Worm (Caenorhabditis elegans) whole organism, early embryonic: ENCODE results near the gene egl-45.

ENCODE experiments used
- B0310.2 ChIP-seq: sonication (generic microtip); optimal IDR thresholded peaks from 2 replicates; lab custom pipeline; 2016; ENCODE audit warnings: mild to moderate bottlenecking, missing genetic modification characterization, missing compliant biosample characterization
- F13C5.2 ChIP-seq: sonication (generic microtip); optimal IDR thresholded peaks from 2 replicates; lab custom pipeline; 2017; ENCODE audit warnings: mild to moderate bottlenecking, missing genetic modification characterization, inconsistent platforms, missing compliant biosample characterization
- aly-1 ChIP-seq: sonication (generic microtip); optimal IDR thresholded peaks from 2 replicates; lab custom pipeline; 2016; ENCODE audit warnings: missing genetic modification characterization, missing compliant biosample characterization
- ama-1 ChIP-seq: fragments of 150-350 bp; optimal IDR thresholded peaks from 2 replicates; lab custom pipeline; 2014
- ceh-13 ChIP-seq: fragments of 200-800 bp; sonication (Bioruptor generic); optimal IDR thresholded peaks from 2 replicates; lab custom pipeline; 2018; ENCODE audit warnings: mild to moderate bottlenecking, missing genetic modification characterization, missing compliant biosample characterization
- ceh-36 ChIP-seq: sonication (generic microtip); optimal IDR thresholded peaks from 2 replicates; lab custom pipeline; 2016; ENCODE audit warnings: missing genetic modification characterization, inconsistent platforms, missing compliant biosample characterization
- ets-7 ChIP-seq: sonication (generic microtip); optimal IDR thresholded peaks from 2 replicates; lab custom pipeline; 2016; ENCODE audit warnings: missing genotype, missing genetic modification characterization, missing compliant biosample characterization
- flt-1 ChIP-seq: fragments of 200-800 bp; sonication (Bioruptor generic); IDR thresholded peaks from 2 replicates; pipeline ENCODE4 v1.3.6; 2022; ENCODE audit warnings: missing genetic modification characterization, missing compliant biosample characterization
- hmbx-1 ChIP-seq: sonication (generic microtip); optimal IDR thresholded peaks from 2 replicates; lab custom pipeline; 2016; ENCODE audit warnings: mild to moderate bottlenecking, missing genetic modification characterization, missing compliant biosample characterization
- hmg-4 ChIP-seq: fragments of 200-800 bp; sonication (Bioruptor generic); optimal IDR thresholded peaks from 2 replicates; lab custom pipeline; 2018; ENCODE audit warnings: mild to moderate bottlenecking, missing genetic modification characterization, missing compliant biosample characterization
- hnd-1 ChIP-seq: sonication (generic microtip); optimal IDR thresholded peaks from 2 replicates; lab custom pipeline; 2016; ENCODE audit warnings: missing genetic modification characterization, missing compliant biosample characterization
- pes-1 ChIP-seq: fragments of 200-800 bp; sonication (Bioruptor generic); IDR thresholded peaks from 2 replicates; pipeline ENCODE4 v1.3.6; 2022; ENCODE audit warnings: missing genetic modification reagents, missing genetic modification characterization, missing compliant biosample characterization
- scrt-1 ChIP-seq: fragments of 200-800 bp; sonication (Bioruptor generic); IDR thresholded peaks from 2 replicates; pipeline ENCODE4 v1.3.6; 2022; ENCODE audit warnings: missing genetic modification characterization, missing compliant biosample characterization
- sea-1 ChIP-seq: fragments of 200-800 bp; sonication (Bioruptor generic); conservative IDR thresholded peaks from 2 replicates; pipeline ENCODE4 v1.3.6; 2022; ENCODE audit warnings: missing genetic modification characterization, missing compliant biosample characterization
- tbx-11 ChIP-seq: fragments of 200-800 bp; sonication (Bioruptor generic); IDR thresholded peaks from 2 replicates; pipeline ENCODE4 v1.3.6; 2022; ENCODE audit warnings: missing genetic modification characterization, missing compliant biosample characterization
- tbx-37 ChIP-seq: fragments of 200-800 bp; sonication (Bioruptor generic); conservative IDR thresholded peaks from 2 replicates; pipeline ENCODE4 v1.3.6; 2022; ENCODE audit warnings: missing genetic modification reagents, missing genetic modification characterization, missing compliant biosample characterization
- tra-4 ChIP-seq: sonication (generic microtip); optimal IDR thresholded peaks from 2 replicates; lab custom pipeline; 2017; ENCODE audit warnings: missing genetic modification characterization, missing compliant biosample characterization

egl-45 gene

ce11 chrIII:7788410-7788809, 40.0 kb downstream of the egl-45 start:
- TF ChIP-seq scrt-1 (no peak), ceh-36 (tag; lab: Kevin White, UChicago) (no peak), hmg-4 (no peak), tbx-37 (GFP tag; lab: Robert Waterston, UW) (no peak), ama-1 (lab: Kevin White, UChicago) (no peak), B0310.2 (no peak), pes-1 (GFP tag; lab: Robert Waterston, UW) (no peak), ceh-13 (GFP tag; lab: Kevin White, UChicago) (no peak), ets-7 (no peak), sea-1 (GFP tag; lab: Robert Waterston, UW) (no peak), tra-4 (tag; lab: Kevin White, UChicago) (no peak), F13C5.2 (no peak), hmbx-1 (tag; lab: Kevin White, UChicago) (no peak), hnd-1 (tag; lab: Kevin White, UChicago) (no peak), tbx-11 (GFP tag; lab: Robert Waterston, UW) (no peak), flt-1 (GFP tag; lab: Robert Waterston, UW) (no peak), aly-1 (tag; lab: Kevin White, UChicago) (no peak)

- no peak for TF ChIP-seq F13C5.2
- no peak for TF ChIP-seq pes-1 (GFP tag; lab: Robert Waterston, UW)
- TF ChIP-seq hmg-4: no peak
- TF ChIP-seq ceh-13 (GFP tag; lab: Kevin White, UChicago): no peak
- no peak for TF ChIP-seq ceh-36 (tag; lab: Kevin White, UChicago)
- TF ChIP-seq B0310.2: no peak
- TF ChIP-seq tbx-11 (GFP tag; lab: Robert Waterston, UW): no peak
- no peak for TF ChIP-seq flt-1 (GFP tag; lab: Robert Waterston, UW)
- no peak for TF ChIP-seq hmbx-1 (tag; lab: Kevin White, UChicago)
- no peak for TF ChIP-seq tra-4 (tag; lab: Kevin White, UChicago)
- TF ChIP-seq scrt-1: no peak
- TF ChIP-seq ets-7: no peak
- TF ChIP-seq hnd-1 (tag; lab: Kevin White, UChicago): no peak
Measured at ce11 chrIII:7784201-7784600, 44.2 kb downstream of the egl-45 start.

ce11 chrIII:7783354-7783753, 45.1 kb downstream of the egl-45 start, which contains the start of gene mab-5:
Gene mab-5, minus strand, starts transcription at chrIII:7783454.
- TF ChIP-seq ceh-13 (GFP tag; lab: Kevin White, UChicago): no peak

ce11 chrIII:7780566-7781238, 47.7 kb downstream of the egl-45 start:
- TF ChIP-seq aly-1 (tag; lab: Kevin White, UChicago): no peak
- TF ChIP-seq flt-1 (GFP tag; lab: Robert Waterston, UW): no peak
- no peak for TF ChIP-seq scrt-1
- TF ChIP-seq pes-1 (GFP tag; lab: Robert Waterston, UW): no peak
- TF ChIP-seq hmbx-1 (tag; lab: Kevin White, UChicago): no peak
- TF ChIP-seq ceh-36 (tag; lab: Kevin White, UChicago): no peak
- no peak for TF ChIP-seq ceh-13 (GFP tag; lab: Kevin White, UChicago)
- no peak for TF ChIP-seq hmg-4
- TF ChIP-seq B0310.2: no peak
- TF ChIP-seq tra-4 (tag; lab: Kevin White, UChicago): no peak
- TF ChIP-seq ets-7: no peak
- TF ChIP-seq F13C5.2: no peak
- TF ChIP-seq ama-1 (lab: Kevin White, UChicago): no peak
- TF ChIP-seq sea-1 (GFP tag; lab: Robert Waterston, UW): no peak
- no peak for TF ChIP-seq tbx-11 (GFP tag; lab: Robert Waterston, UW)
- no peak for TF ChIP-seq tbx-37 (GFP tag; lab: Robert Waterston, UW)
- no peak for TF ChIP-seq hnd-1 (tag; lab: Kevin White, UChicago)

ce11 chrIII:7779313-7779712, 49.1 kb downstream of the egl-45 start:
- TF ChIP-seq ceh-36 (tag; lab: Kevin White, UChicago) (no peak), tbx-11 (GFP tag; lab: Robert Waterston, UW) (no peak), hmbx-1 (tag; lab: Kevin White, UChicago) (no peak), tbx-37 (GFP tag; lab: Robert Waterston, UW) (no peak), ets-7 (no peak), pes-1 (GFP tag; lab: Robert Waterston, UW) (no peak), ama-1 (lab: Kevin White, UChicago) (no peak), hnd-1 (tag; lab: Kevin White, UChicago) (no peak), B0310.2 (no peak), scrt-1 (no peak), aly-1 (tag; lab: Kevin White, UChicago) (no peak), ceh-13 (GFP tag; lab: Kevin White, UChicago) (no peak), sea-1 (GFP tag; lab: Robert Waterston, UW) (no peak), tra-4 (tag; lab: Kevin White, UChicago) (no peak), hmg-4 (no peak), flt-1 (GFP tag; lab: Robert Waterston, UW) (no peak), F13C5.2 (no peak)

- TF ChIP-seq ets-7 (no peak), hnd-1 (tag; lab: Kevin White, UChicago) (no peak), tbx-37 (GFP tag; lab: Robert Waterston, UW) (no peak), tra-4 (tag; lab: Kevin White, UChicago) (no peak), ceh-36 (tag; lab: Kevin White, UChicago) (no peak), scrt-1 (no peak)
Measured at ce11 chrIII:7778530-7778929, 49.9 kb downstream of the egl-45 start.

- TF ChIP-seq ama-1 (lab: Kevin White, UChicago) (no peak), pes-1 (GFP tag; lab: Robert Waterston, UW) (no peak), hmg-4 (no peak), scrt-1 (no peak), flt-1 (GFP tag; lab: Robert Waterston, UW) (no peak), ets-7 (no peak), B0310.2 (no peak)
Measured at ce11 chrIII:7775983-7776440, 52.4 kb downstream of the egl-45 start, which contains the start of gene bath-15. Gene bath-15, minus strand, starts transcription at chrIII:7776033.
